Worm (Caenorhabditis elegans): Measurements from ENCODE around the gene pqn-41.

pqn-41 gene

DNA sequence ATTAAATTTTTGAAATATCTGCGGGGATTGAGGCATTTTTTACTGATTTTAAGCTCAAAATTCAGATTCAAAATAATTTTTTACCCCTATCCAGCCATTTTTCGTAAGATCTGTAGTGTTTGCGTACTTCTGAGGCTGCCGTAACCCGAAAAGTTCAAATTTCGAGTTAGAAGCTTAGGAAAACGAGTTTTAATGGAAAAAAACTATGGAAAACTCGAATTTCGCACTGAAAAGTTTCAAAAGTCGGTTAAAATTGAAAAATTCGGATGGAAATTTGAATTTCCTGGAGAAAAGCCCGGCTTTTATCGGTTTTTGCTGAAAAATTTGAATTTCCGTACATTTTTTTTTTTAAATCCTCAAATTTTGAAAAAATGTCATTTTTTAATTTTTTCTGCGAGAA, 1.8 kb upstream of the pqn-41 start:
- TF ChIP-seq W03F9.2 (tag; optimal IDR thresholded peaks at IDR 0.05) (no peak), dao-5 (tag; optimal IDR thresholded peaks at IDR 0.05) (no peak), him-1 (tag; optimal IDR thresholded peaks at IDR 0.05) (no peak)

DNA sequence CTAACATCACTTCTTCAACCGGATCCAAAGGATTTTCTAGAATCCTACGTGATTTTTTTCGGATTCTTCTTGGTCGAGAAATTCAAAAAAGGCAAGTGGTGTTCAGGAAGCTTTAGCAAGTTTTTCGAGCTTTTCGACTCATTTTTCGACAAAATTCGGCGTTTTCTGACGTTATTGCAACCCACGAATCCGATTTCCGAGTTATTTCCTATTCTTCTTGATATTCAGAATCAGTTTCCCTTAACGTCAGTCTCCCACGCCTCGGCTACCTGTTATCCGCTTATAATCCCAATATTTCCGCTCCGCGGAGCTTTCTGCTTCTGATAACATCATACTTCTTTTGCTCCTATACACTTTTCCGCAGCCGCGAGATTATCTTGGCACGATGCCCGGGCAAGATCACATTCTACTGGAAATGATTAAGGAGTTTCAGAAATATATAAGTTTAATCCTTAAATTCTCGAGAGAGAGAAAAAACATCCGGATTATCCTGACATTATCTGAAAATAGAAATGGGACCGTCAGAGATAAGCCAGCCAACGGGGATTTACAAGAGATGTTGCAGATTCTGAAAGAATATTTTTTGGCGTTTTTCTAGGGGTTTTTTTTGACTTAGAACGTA, 12.7 kb downstream of the pqn-41 start:
- TF ChIP-seq dao-5 (tag; optimal IDR thresholded peaks at IDR 0.05) (no peak), him-1 (tag; optimal IDR thresholded peaks at IDR 0.05) (no peak), W03F9.2 (tag; optimal IDR thresholded peaks at IDR 0.05) (no peak)

DNA sequence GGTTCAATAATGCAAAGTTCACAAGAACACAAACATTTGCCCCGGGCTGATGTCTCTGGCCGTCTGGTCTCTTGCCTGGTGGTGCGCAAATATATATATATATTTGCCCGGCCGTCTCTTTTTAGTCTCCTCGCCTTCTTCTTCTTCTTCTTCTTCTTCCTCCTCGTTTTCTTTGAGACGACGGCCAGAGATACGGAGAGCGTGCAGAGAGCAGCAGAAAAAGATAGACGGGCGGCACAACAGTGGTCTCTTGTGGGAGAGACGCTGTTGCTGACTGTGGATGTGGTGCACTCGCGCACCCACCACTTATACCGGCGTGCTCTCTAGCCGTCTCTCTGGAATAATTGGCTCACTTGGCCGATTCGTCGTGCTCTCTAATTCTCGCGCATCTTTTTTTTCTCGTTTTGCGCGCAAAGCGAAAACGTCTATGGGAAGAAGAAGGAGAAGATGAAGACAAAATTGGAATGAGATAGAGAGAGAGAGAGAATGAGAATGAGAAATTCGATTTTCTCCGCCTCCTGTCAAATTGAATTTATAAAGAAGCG, 15.4 kb downstream of the pqn-41 start:
- TF ChIP-seq dao-5 (tag; optimal IDR thresholded peaks at IDR 0.05) (peak; percentile 47), him-1 (tag; optimal IDR thresholded peaks at IDR 0.05) (peak; percentile 97), W03F9.2 (tag; optimal IDR thresholded peaks at IDR 0.05) (peak; percentile 65)

DNA sequence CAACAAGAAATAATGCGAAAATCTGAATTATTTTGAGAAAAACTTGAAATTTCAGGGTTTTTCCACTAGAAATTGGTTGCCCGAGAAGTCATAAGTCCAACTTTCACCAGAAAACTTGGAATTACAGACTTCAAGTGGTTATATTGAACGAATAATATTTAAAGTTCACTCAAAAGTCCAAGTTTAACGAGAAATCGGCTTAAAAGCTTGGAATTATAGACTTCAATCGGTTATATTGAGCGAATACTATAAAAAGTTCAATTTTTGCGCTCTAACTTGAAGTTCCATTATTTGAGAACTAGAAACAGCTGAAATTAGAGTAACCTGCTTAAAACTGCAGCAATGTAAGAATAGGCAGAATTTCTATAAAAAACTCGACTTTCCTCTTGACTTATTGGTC, 16.3 kb downstream of the pqn-41 start:
- TF ChIP-seq dao-5 (tag; optimal IDR thresholded peaks at IDR 0.05) (no peak), W03F9.2 (tag; optimal IDR thresholded peaks at IDR 0.05) (no peak), him-1 (tag; optimal IDR thresholded peaks at IDR 0.05) (no peak)

DNA sequence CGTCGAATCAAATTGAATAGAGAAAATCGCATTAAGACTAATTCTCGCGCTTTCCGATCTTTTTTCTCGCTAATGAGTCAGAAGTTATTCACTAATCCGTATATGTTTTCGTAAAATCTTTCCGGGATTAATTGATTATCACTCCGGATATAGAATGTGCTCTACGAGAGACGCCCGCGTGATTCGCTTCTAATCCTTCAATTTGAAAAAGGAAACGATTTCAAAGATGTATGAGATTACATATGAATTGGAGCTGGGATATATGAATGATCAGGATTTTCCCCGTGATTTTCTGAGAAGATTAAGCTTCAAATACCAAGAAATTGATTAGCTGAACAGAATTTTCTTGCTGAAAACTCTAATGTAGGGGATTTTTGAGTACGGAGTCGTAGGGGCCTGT, 16.8 kb downstream of the pqn-41 start:
- TF ChIP-seq dao-5 (tag; optimal IDR thresholded peaks at IDR 0.05) (no peak), W03F9.2 (tag; optimal IDR thresholded peaks at IDR 0.05) (no peak), him-1 (tag; optimal IDR thresholded peaks at IDR 0.05) (no peak)

DNA sequence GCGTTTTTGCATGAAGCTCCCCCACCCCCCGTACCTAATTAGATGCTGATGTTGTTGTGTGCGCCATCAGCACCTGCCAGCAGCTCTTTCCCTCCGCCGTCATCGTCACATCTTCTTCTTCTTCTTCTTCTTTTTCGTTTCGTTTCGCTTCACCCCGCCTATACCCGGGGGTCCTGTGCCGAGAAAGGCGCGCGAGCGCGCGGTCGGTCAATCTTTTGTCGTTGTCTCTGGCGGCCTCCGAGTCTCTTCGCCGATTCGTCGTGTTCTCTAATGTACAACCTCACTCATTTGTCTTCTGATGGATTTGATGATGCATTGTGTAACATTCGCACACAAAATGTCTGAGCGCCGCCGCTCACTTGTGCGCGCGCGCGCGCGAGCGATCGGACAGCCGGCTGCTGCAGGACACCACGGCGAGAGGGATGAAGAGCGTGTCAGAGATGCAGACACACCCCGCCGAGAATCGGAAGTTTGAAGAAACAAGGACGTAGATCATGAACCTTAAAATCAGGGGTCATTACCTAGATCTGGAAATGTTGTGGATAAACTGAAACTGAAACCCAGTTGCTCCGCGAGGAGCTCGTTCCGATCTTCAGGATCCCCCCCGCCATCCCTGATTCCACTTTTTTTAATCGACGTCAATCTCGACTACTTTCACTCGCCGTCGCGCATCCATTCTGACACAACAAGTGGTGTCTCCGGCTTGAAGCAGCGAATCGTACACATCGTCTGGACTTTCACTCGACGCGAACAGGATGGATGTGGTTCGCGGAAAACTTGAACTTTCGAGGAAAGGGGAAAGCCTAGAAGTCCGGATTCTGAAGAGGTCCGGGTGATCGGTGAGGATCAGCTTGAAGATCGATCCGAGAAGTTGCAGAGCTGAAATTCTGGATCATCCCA, 17.9 kb downstream of the pqn-41 start:
- TF ChIP-seq W03F9.2 (tag; optimal IDR thresholded peaks at IDR 0.05) (no peak), him-1 (tag; optimal IDR thresholded peaks at IDR 0.05) (peak; percentile 72)

DNA sequence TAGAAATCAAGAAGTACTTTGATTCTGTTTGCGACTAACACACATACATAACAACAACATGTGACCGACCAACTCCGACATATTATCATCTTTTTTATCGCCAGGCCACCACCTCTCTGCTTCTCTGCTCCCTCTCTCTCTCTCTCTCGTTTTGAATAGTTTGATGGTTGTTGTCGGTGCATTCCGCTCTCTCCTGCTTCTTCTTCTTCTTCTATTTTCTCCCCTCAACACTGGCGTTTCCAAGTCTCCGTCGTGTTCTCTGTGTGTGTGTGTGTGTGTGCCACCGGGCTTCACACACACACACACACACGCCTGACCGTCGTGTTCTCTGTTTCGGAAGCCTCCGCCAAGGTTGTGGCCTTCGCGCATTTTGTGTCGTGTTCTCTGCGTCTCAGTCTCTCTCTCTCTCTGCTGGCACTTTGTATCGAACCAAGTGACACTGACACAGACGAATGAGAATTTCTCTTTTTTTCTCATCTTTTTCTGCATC, 19.3 kb downstream of the pqn-41 start:
- no peak for TF ChIP-seq dao-5 (tag; optimal IDR thresholded peaks at IDR 0.05)
- peak; percentile 79 for TF ChIP-seq him-1 (tag; optimal IDR thresholded peaks at IDR 0.05)
- TF ChIP-seq W03F9.2 (tag; optimal IDR thresholded peaks at IDR 0.05): peak; percentile 58

DNA sequence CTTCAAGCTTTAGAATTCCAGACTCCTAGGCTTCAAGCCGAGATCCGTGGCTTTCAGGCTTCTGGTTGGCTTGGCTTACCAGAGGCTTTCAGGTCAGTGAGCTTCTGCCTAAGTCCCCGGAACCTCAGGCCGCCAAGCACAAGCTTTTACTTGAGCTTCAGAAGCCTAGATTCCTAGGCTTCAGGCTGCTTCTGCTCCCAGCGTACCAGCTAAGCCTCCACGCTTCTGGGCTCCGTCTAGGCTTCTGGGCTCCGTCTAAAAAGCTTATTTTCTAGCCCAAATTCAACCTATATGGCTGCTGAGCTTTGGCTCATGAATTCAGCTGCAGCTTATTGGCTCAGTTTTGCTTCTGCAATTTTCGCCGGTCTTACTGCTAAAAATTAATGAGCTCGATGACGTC, 20.0 kb downstream of the pqn-41 start:
- TF ChIP-seq W03F9.2 (tag; optimal IDR thresholded peaks at IDR 0.05): no peak
- TF ChIP-seq him-1 (tag; optimal IDR thresholded peaks at IDR 0.05): no peak

DNA sequence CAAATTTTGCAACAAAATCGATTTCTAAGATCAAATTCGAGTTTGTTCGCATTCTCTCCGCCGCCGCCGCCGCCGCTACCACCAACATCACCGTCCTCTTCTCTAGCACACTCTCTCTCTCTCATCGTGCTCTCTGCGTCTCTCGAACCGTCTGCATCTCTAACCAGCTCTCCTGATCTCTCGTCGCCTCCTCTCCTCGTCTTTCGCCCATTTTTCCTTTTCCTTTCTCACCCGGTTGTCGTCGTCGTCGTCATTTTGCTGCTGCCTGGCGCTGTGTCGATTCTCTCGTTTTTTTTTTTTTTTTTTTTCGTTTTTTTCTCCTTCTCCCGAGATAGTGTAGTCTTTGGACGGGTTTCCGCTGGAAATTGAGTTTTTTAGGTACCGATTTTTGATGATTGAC, 20.7 kb downstream of the pqn-41 start:
- TF ChIP-seq W03F9.2 (tag; optimal IDR thresholded peaks at IDR 0.05): peak; percentile 16
- TF ChIP-seq dao-5 (tag; optimal IDR thresholded peaks at IDR 0.05): no peak
- TF ChIP-seq him-1 (tag; optimal IDR thresholded peaks at IDR 0.05): peak; percentile 2

DNA sequence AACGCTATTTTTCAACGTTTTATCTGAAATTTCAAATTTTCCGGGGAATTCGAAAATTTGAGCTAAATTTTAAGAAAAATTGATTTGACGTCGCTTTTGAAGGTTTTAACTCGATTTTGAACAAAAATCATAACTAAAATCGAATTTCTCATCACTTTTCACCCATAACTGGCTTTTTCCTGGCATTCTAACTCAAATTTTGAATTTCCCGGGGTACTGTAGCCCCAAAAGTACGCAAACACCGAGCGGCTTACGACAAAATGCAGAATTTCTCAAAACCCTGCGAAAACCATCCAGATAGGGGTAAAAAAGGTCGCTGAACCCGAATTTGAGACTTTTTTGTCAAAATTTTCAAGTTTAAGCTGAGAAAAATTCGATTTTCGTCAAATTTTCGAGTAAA, 21.5 kb downstream of the pqn-41 start:
- no peak for TF ChIP-seq dao-5 (tag; optimal IDR thresholded peaks at IDR 0.05)
- no peak for TF ChIP-seq W03F9.2 (tag; optimal IDR thresholded peaks at IDR 0.05)
- no peak for TF ChIP-seq him-1 (tag; optimal IDR thresholded peaks at IDR 0.05)

DNA sequence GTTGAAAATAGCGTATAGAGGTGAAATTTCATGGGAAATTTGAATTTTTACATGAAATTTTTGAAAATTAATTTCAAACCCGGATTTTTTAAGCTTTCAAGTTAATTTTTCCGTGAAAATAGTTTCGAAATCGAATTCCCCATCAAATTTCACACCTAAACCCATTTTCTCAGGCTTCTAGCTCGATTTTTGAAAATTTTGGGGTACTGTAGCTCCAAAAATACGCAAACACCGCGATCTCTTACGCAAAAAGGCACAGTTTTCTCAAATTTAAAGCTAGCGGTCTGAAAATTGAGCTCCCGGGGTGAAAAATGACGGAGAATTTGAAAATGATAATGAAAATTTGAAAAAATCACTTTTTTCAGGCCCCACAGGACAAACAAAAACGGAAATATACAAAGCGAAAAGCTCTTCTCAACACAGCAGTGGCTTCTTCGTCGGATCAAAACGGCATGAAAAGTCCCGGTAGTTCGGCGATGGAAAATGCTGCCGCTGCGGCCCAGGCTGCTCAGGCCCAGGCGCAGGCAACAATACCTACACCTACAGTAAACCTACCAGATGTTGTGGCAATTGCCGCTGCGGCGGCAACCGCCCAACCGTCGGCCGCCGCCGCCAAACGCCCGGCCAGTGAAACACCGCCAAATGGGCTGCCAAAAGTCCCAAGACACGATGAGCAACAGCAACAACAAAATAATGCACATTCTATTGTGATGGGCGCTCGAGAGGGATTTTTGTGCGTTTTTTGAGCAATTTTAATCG, 23.2 kb downstream of the pqn-41 start:
- TF ChIP-seq W03F9.2 (tag; optimal IDR thresholded peaks at IDR 0.05) (no peak), him-1 (tag; optimal IDR thresholded peaks at IDR 0.05) (no peak), dao-5 (tag; optimal IDR thresholded peaks at IDR 0.05) (no peak)

DNA sequence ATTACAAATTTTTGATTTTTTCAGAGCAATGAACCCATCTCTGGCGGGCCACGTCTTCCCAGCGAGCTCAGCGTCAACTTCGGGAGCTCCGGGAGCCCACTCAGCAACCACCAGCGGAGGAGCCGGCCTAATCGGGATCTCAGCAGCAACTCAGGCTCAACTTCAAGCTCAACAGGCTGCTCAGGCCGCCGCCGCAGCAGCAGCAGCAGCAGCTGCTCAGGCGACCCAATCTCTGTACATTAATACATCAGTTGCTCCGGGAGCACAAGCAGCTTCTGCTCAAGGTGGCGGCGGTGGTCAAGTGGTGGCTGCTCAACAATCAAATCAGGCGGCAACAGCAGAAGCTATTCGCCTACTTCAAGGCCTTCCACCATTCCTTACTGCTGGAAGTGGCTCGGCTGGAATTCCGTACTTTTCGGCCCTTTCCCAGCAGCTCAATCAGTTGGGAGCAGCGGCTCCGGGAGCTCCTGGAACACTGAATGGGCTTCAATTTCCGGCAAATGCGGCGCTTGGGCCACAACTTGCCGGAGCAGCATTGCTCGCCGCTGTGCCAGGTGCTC, 25.0 kb downstream of the pqn-41 start:
- TF ChIP-seq him-1 (tag; optimal IDR thresholded peaks at IDR 0.05) (no peak), W03F9.2 (tag; optimal IDR thresholded peaks at IDR 0.05) (no peak), dao-5 (tag; optimal IDR thresholded peaks at IDR 0.05) (no peak)

DNA sequence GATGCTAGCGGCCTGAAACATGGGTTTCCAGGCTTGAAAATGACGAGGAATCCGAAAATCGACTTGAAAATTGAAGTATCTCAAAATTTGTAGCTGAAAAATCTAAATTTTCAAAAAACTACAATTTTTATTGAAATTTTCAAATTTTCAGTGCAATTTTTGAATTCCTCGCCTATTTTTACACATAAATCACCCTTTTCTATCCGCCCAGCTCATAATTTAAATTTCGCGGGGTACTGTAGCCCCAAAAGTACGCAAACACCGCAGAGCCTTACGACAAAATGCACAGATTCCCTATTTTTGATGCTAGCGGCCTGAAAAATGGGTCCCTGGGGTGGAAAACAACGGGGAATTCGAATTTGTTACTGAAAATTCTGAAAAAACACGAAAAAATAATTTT, 25.8 kb downstream of the pqn-41 start:
- no peak for TF ChIP-seq dao-5 (tag; optimal IDR thresholded peaks at IDR 0.05)
- no peak for TF ChIP-seq him-1 (tag; optimal IDR thresholded peaks at IDR 0.05)
- no peak for TF ChIP-seq W03F9.2 (tag; optimal IDR thresholded peaks at IDR 0.05)
